Worm (Caenorhabditis elegans): ENCODE data around the gene exos-7.

Gene exos-7

ce11 chrV:20832554-20832963 is 6.1 kb upstream of the exos-7 start:
- TF ChIP-seq flt-1 (GFP tag; IDR thresholded peaks at IDR 0.05), result peak; percentile 29; the same call in 1 of the 2 replicates
- peak; percentile 30 for TF ChIP-seq cog-1 (tag; optimal IDR thresholded peaks at IDR 0.05)
- no peak for TF ChIP-seq ztf-23 (GFP tag; IDR thresholded peaks at IDR 0.05)
- no peak for TF ChIP-seq ztf-29 (GFP tag; IDR thresholded peaks at IDR 0.05)
- no peak for TF ChIP-seq klf-2 (GFP tag; conservative IDR thresholded peaks at IDR 0.05)
- no peak for TF ChIP-seq ref-1 (GFP tag; conservative IDR thresholded peaks at IDR 0.05)
- TF ChIP-seq tab-1 (GFP tag; IDR thresholded peaks at IDR 0.05), result no peak
- TF ChIP-seq med-1 (GFP tag; optimal IDR thresholded peaks at IDR 0.05; ENCODE audit: insufficient read depth), result no peak
- no peak for TF ChIP-seq T22C8.4 (GFP tag; IDR thresholded peaks at IDR 0.05)

- no peak for TF ChIP-seq flt-1 (GFP tag; IDR thresholded peaks at IDR 0.05)
- TF ChIP-seq cog-1 (tag; optimal IDR thresholded peaks at IDR 0.05), result no peak
- no peak for TF ChIP-seq ztf-23 (GFP tag; IDR thresholded peaks at IDR 0.05)
- no peak for TF ChIP-seq T22C8.4 (GFP tag; IDR thresholded peaks at IDR 0.05)
- TF ChIP-seq med-1 (GFP tag; optimal IDR thresholded peaks at IDR 0.05; ENCODE audit: insufficient read depth), result no peak
- TF ChIP-seq ztf-29 (GFP tag; IDR thresholded peaks at IDR 0.05), result no peak
- no peak for TF ChIP-seq ref-1 (GFP tag; conservative IDR thresholded peaks at IDR 0.05)
- no peak for TF ChIP-seq klf-2 (GFP tag; conservative IDR thresholded peaks at IDR 0.05)
- TF ChIP-seq tab-1 (GFP tag; IDR thresholded peaks at IDR 0.05), result no peak
Measured at ce11 chrV:20837765-20838164, 900 bp upstream of the exos-7 start, which contains the start of gene mrps-12. TSS of gene mrps-12 (plus strand) at chrV:20838080.

- TF ChIP-seq flt-1 (GFP tag; IDR thresholded peaks at IDR 0.05) (peak; percentile 69; the same call in 1 of the 2 replicates), klf-2 (GFP tag; conservative IDR thresholded peaks at IDR 0.05) (0 out of 2 replicates have a peak, but pooled peaks have one; percentile 34), ztf-23 (GFP tag; IDR thresholded peaks at IDR 0.05) (peak; percentile 76)
Measured at ce11 chrV:20839307-20839909, 743 bp downstream of the exos-7 start.

- TF ChIP-seq ztf-29 (GFP tag; IDR thresholded peaks at IDR 0.05) (no peak), flt-1 (GFP tag; IDR thresholded peaks at IDR 0.05) (no peak), cog-1 (tag; optimal IDR thresholded peaks at IDR 0.05) (no peak)
Measured at ce11 chrV:20841484-20841883, 2.8 kb downstream of the exos-7 start.

ce11 chrV:20845524-20846208 is 7.0 kb downstream of the exos-7 start, which contains the start of the genes F31D4.2 and fkb-6:
TSS of gene F31D4.2 (minus strand) at chrV:20845546.
TSS of gene fkb-6 (plus strand) at chrV:20846158.
- TF ChIP-seq ztf-23 (GFP tag; IDR thresholded peaks at IDR 0.05) (no peak), cog-1 (tag; optimal IDR thresholded peaks at IDR 0.05) (peak; percentile 6)

ce11 chrV:20847743-20848229 is 9.1 kb downstream of the exos-7 start:
- TF ChIP-seq klf-2 (GFP tag; conservative IDR thresholded peaks at IDR 0.05) (no peak), cog-1 (tag; optimal IDR thresholded peaks at IDR 0.05) (no peak), med-1 (GFP tag; optimal IDR thresholded peaks at IDR 0.05; ENCODE audit: insufficient read depth) (no peak), ztf-23 (GFP tag; IDR thresholded peaks at IDR 0.05) (no peak), ztf-29 (GFP tag; IDR thresholded peaks at IDR 0.05) (no peak), ref-1 (GFP tag; conservative IDR thresholded peaks at IDR 0.05) (no peak), T22C8.4 (GFP tag; IDR thresholded peaks at IDR 0.05) (no peak), tab-1 (GFP tag; IDR thresholded peaks at IDR 0.05) (no peak), flt-1 (GFP tag; IDR thresholded peaks at IDR 0.05) (no peak)

ce11 chrV:20850580-20850979 is 11.9 kb downstream of the exos-7 start, which contains the start of gene clec-264:
TSS of gene clec-264 (minus strand) at chrV:20850701.
- TF ChIP-seq tab-1 (GFP tag; IDR thresholded peaks at IDR 0.05), result no peak
- TF ChIP-seq T22C8.4 (GFP tag; IDR thresholded peaks at IDR 0.05), result no peak
- no peak for TF ChIP-seq ztf-23 (GFP tag; IDR thresholded peaks at IDR 0.05)
- no peak for TF ChIP-seq med-1 (GFP tag; optimal IDR thresholded peaks at IDR 0.05; ENCODE audit: insufficient read depth)
- TF ChIP-seq ref-1 (GFP tag; conservative IDR thresholded peaks at IDR 0.05), result no peak
- no peak for TF ChIP-seq ztf-29 (GFP tag; IDR thresholded peaks at IDR 0.05)
- no peak for TF ChIP-seq klf-2 (GFP tag; conservative IDR thresholded peaks at IDR 0.05)
- TF ChIP-seq cog-1 (tag; optimal IDR thresholded peaks at IDR 0.05), result no peak
- TF ChIP-seq flt-1 (GFP tag; IDR thresholded peaks at IDR 0.05), result no peak

ce11 chrV:20851847-20852386 is 13.3 kb downstream of the exos-7 start, which contains the start of gene ndua-1:
TSS of gene ndua-1 (minus strand) at chrV:20851897.
- TF ChIP-seq ztf-23 (GFP tag; IDR thresholded peaks at IDR 0.05) (peak; percentile 57; the same call in 1 of the 2 replicates), flt-1 (GFP tag; IDR thresholded peaks at IDR 0.05) (peak; percentile 65; the same call in 1 of the 2 replicates), med-1 (GFP tag; optimal IDR thresholded peaks at IDR 0.05; ENCODE audit: insufficient read depth) (peak; percentile 41), tab-1 (GFP tag; IDR thresholded peaks at IDR 0.05) (peak; percentile 41; the same call in 1 of the 2 replicates), T22C8.4 (GFP tag; IDR thresholded peaks at IDR 0.05) (no peak)

ce11 chrV:20853581-20854161 is 15.0 kb downstream of the exos-7 start, which contains the start of gene F31D4.5:
TSS of gene F31D4.5 (plus strand) at chrV:20854071.
- TF ChIP-seq tab-1 (GFP tag; IDR thresholded peaks at IDR 0.05) (no peak), flt-1 (GFP tag; IDR thresholded peaks at IDR 0.05) (no peak), ztf-23 (GFP tag; IDR thresholded peaks at IDR 0.05) (no peak), ztf-29 (GFP tag; IDR thresholded peaks at IDR 0.05) (no peak), ref-1 (GFP tag; conservative IDR thresholded peaks at IDR 0.05) (no peak), med-1 (GFP tag; optimal IDR thresholded peaks at IDR 0.05; ENCODE audit: insufficient read depth) (no peak), cog-1 (tag; optimal IDR thresholded peaks at IDR 0.05) (no peak), klf-2 (GFP tag; conservative IDR thresholded peaks at IDR 0.05) (no peak), T22C8.4 (GFP tag; IDR thresholded peaks at IDR 0.05) (no peak)
